Worm (Caenorhabditis elegans) whole organism, early embryonic: ENCODE measurements around the gene Y60A3A.21.

Source experiments
- B0310.2 ChIP-seq: sonication (generic microtip); optimal IDR thresholded peaks from 2 replicates; lab custom pipeline; 2016; ENCODE audit warnings: mild to moderate bottlenecking, missing genetic modification characterization, missing compliant biosample characterization
- F13C5.2 ChIP-seq: sonication (generic microtip); optimal IDR thresholded peaks from 2 replicates; lab custom pipeline; 2017; ENCODE audit warnings: mild to moderate bottlenecking, missing genetic modification characterization, inconsistent platforms, missing compliant biosample characterization
- aly-1 ChIP-seq: sonication (generic microtip); optimal IDR thresholded peaks from 2 replicates; lab custom pipeline; 2016; ENCODE audit warnings: missing genetic modification characterization, missing compliant biosample characterization
- ama-1 ChIP-seq: fragments of 150-350 bp; optimal IDR thresholded peaks from 2 replicates; lab custom pipeline; 2014
- ceh-13 ChIP-seq: fragments of 200-800 bp; sonication (Bioruptor generic); optimal IDR thresholded peaks from 2 replicates; lab custom pipeline; 2018; ENCODE audit warnings: mild to moderate bottlenecking, missing genetic modification characterization, missing compliant biosample characterization
- ets-7 ChIP-seq: sonication (generic microtip); optimal IDR thresholded peaks from 2 replicates; lab custom pipeline; 2016; ENCODE audit warnings: missing genotype, missing genetic modification characterization, missing compliant biosample characterization
- flt-1 ChIP-seq: fragments of 200-800 bp; sonication (Bioruptor generic); IDR thresholded peaks from 2 replicates; pipeline ENCODE4 v1.3.6; 2022; ENCODE audit warnings: missing genetic modification characterization, missing compliant biosample characterization
- hmbx-1 ChIP-seq: sonication (generic microtip); optimal IDR thresholded peaks from 2 replicates; lab custom pipeline; 2016; ENCODE audit warnings: mild to moderate bottlenecking, missing genetic modification characterization, missing compliant biosample characterization
- hmg-4 ChIP-seq: fragments of 200-800 bp; sonication (Bioruptor generic); optimal IDR thresholded peaks from 2 replicates; lab custom pipeline; 2018; ENCODE audit warnings: mild to moderate bottlenecking, missing genetic modification characterization, missing compliant biosample characterization
- hnd-1 ChIP-seq: sonication (generic microtip); optimal IDR thresholded peaks from 2 replicates; lab custom pipeline; 2016; ENCODE audit warnings: missing genetic modification characterization, missing compliant biosample characterization
- pes-1 ChIP-seq: fragments of 200-800 bp; sonication (Bioruptor generic); IDR thresholded peaks from 2 replicates; pipeline ENCODE4 v1.3.6; 2022; ENCODE audit warnings: missing genetic modification reagents, missing genetic modification characterization, missing compliant biosample characterization
- scrt-1 ChIP-seq: fragments of 200-800 bp; sonication (Bioruptor generic); IDR thresholded peaks from 2 replicates; pipeline ENCODE4 v1.3.6; 2022; ENCODE audit warnings: missing genetic modification characterization, missing compliant biosample characterization
- tbx-37 ChIP-seq: fragments of 200-800 bp; sonication (Bioruptor generic); conservative IDR thresholded peaks from 2 replicates; pipeline ENCODE4 v1.3.6; 2022; ENCODE audit warnings: missing genetic modification reagents, missing genetic modification characterization, missing compliant biosample characterization

- TF ChIP-seq hnd-1 (tag; lab: Kevin White, UChicago) (no peak), hmg-4 (GFP tag; lab: Kevin White, UChicago) (no peak), tbx-37 (GFP tag; lab: Robert Waterston, UW) (no peak), scrt-1 (no peak), flt-1 (no peak), ama-1 (no peak), ets-7 (tag; lab: Kevin White, UChicago) (no peak), ceh-13 (GFP tag; lab: Kevin White, UChicago) (no peak), B0310.2 (tag; lab: Kevin White, UChicago) (no peak), hmbx-1 (tag; lab: Kevin White, UChicago) (no peak), pes-1 (GFP tag; lab: Robert Waterston, UW) (no peak), aly-1 (tag; lab: Kevin White, UChicago) (no peak), F13C5.2 (no peak)
Measured at ce11 chrV:19978220-19978619, 33.5 kb upstream of the Y60A3A.21 start, which contains the start of gene srh-183.
